Worm (Caenorhabditis elegans) whole organism, midembryonic: Measurements from ENCODE around the gene E02H9.6.

Experiments used
- T22C8.4 ChIP-seq: fragments of 200-800 bp; sonication (Bioruptor generic); IDR thresholded peaks from 2 replicates; pipeline ENCODE4 v1.3.6; 2022; ENCODE audit warnings: missing genetic modification characterization, missing compliant biosample characterization
- cog-1 ChIP-seq: sonication (generic microtip); optimal IDR thresholded peaks from 2 replicates; lab custom pipeline; 2016; ENCODE audit warnings: missing genetic modification characterization, missing compliant biosample characterization
- flt-1 ChIP-seq: fragments of 200-800 bp; sonication (Bioruptor generic); IDR thresholded peaks from 2 replicates; pipeline ENCODE4 v1.3.6; 2022; ENCODE audit warnings: missing genetic modification characterization, missing compliant biosample characterization
- klf-2 ChIP-seq: fragments of 200-800 bp; sonication (Bioruptor generic); conservative IDR thresholded peaks from 2 replicates; pipeline ENCODE4 v1.3.6; 2022; ENCODE audit warnings: missing genetic modification reagents, missing genetic modification characterization, missing compliant biosample characterization
- med-1 ChIP-seq: sonication (generic microtip); optimal IDR thresholded peaks from 2 replicates; lab custom pipeline; 2017; ENCODE audit warnings: missing genetic modification characterization, mild to moderate bottlenecking, missing compliant biosample characterization, antibody characterized with exemption, missing genetic modification reagents; ENCODE audit not compliant: insufficient read depth
- ref-1 ChIP-seq: fragments of 200-800 bp; sonication (Bioruptor generic); conservative IDR thresholded peaks from 2 replicates; pipeline ENCODE4 v1.3.6; 2022; ENCODE audit warnings: missing genetic modification reagents, missing genetic modification characterization, missing compliant biosample characterization
- tab-1 ChIP-seq: fragments of 200-800 bp; sonication (Bioruptor generic); IDR thresholded peaks from 2 replicates; pipeline ENCODE4 v1.3.6; 2022; ENCODE audit warnings: missing genetic modification characterization, missing compliant biosample characterization
- ztf-23 ChIP-seq: fragments of 200-800 bp; sonication (Bioruptor generic); IDR thresholded peaks from 2 replicates; pipeline ENCODE4 v1.3.6; 2022; ENCODE audit warnings: missing genetic modification reagents, missing genetic modification characterization, missing compliant biosample characterization
- ztf-29 ChIP-seq: fragments of 200-800 bp; sonication (Bioruptor generic); IDR thresholded peaks from 2 replicates; pipeline ENCODE4 v1.3.6; 2022; ENCODE audit warnings: missing genetic modification reagents, missing genetic modification characterization, missing compliant biosample characterization

DNA sequence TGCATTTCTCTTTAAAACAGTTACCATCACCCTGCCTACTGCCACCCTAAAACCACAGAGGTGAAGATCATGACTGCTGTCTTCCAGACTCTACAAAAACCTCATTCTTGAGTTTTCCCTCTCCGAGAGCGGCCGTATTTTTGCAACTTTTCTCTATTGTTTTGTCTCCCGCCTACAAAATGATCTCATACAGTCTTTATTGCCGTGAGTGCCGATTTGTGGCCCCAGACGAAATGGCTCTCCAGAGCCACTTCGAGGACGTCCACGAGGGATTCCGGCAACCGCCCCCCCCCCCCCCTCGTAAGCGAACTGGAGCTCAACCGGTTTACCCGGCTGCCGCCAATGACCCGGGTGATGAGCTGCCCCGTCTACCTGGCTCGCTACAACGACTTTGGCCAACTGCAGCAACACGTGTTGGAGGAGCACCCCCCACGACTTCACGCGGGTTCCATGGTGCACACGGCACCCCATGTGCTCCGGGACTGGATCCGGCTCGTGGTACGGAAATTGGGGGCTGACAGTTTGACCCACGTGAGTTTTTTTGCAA is 11.0 kb upstream of the E02H9.6 start:
- no peak for TF ChIP-seq klf-2 (GFP tag; lab: Robert Waterston, UW)
- TF ChIP-seq flt-1 (GFP tag; lab: Robert Waterston, UW), result no peak
- TF ChIP-seq tab-1 (GFP tag; lab: Robert Waterston, UW), result 0 out of 2 replicates have a peak, but pooled peaks have one; percentile 43
- no peak for TF ChIP-seq cog-1 (tag; lab: Kevin White, UChicago)
- no peak for TF ChIP-seq ztf-29
- no peak for TF ChIP-seq ref-1 (GFP tag; lab: Robert Waterston, UW)
- TF ChIP-seq ztf-23 (GFP tag; lab: Robert Waterston, UW), result no peak
- TF ChIP-seq med-1 (GFP tag; lab: Kevin White, UChicago), result no peak
- TF ChIP-seq T22C8.4 (GFP tag; lab: Robert Waterston, UW), result no peak
